Fruit fly (Drosophila melanogaster): ENCODE data around the gene CG9133.

Gene CG9133

dm6 chr3L:1250396-1250795 is 1.4 kb upstream of the CG9133 start, which contains the start of gene Bfc:
Gene Bfc, plus strand, starts transcription at chr3L:1250696.
- no peak for TF ChIP-seq Mnt (GFP tag; optimal IDR thresholded peaks at IDR 0.05)
- TF ChIP-seq cic (GFP tag; optimal IDR thresholded peaks at IDR 0.05), result no peak
- no peak for TF ChIP-seq pad (GFP tag; optimal IDR thresholded peaks at IDR 0.05)
- no peak for TF ChIP-seq Clk (GFP tag; optimal IDR thresholded peaks at IDR 0.05)
- no peak for TF ChIP-seq CG14711 (tag; optimal IDR thresholded peaks at IDR 0.05)
- TF ChIP-seq CG33017 (tag; optimal IDR thresholded peaks at IDR 0.05), result no peak
- no peak for TF ChIP-seq Hr96 (GFP tag; optimal IDR thresholded peaks at IDR 0.05)
- TF ChIP-seq kay (GFP tag; ENCODE audit: borderline replicate concordance), result no peak

dm6 chr3L:1256061-1256780 is 4.4 kb downstream of the CG9133 start, which contains the start of gene tfc:
Gene tfc, plus strand, starts transcription at chr3L:1256449.
- TF ChIP-seq CG7045 (GFP tag; optimal IDR thresholded peaks at IDR 0.05), result no peak
- no peak for TF ChIP-seq Crg-1 (GFP tag; optimal IDR thresholded peaks at IDR 0.05)
- no peak for TF ChIP-seq cnc (optimal IDR thresholded peaks at IDR 0.05)
- TF ChIP-seq kay (GFP tag; ENCODE audit: borderline replicate concordance), result no peak
- TF ChIP-seq toe (GFP tag; optimal IDR thresholded peaks at IDR 0.05), result no peak
- TF ChIP-seq tj (GFP tag; optimal IDR thresholded peaks at IDR 0.05), result no peak

dm6 chr3L:1258547-1258946 is 6.7 kb downstream of the CG9133 start:
- TF ChIP-seq bab1 (GFP tag; optimal IDR thresholded peaks at IDR 0.05) (no peak), CG5204 (GFP tag; optimal IDR thresholded peaks at IDR 0.05) (no peak), CG33017 (tag; optimal IDR thresholded peaks at IDR 0.05) (no peak), kay (GFP tag; ENCODE audit: borderline replicate concordance) (no peak), CG1620 (GFP tag; optimal IDR thresholded peaks at IDR 0.05) (no peak)

- TF ChIP-seq Hr96 (GFP tag; optimal IDR thresholded peaks at IDR 0.05), result no peak
- TF ChIP-seq bab1 (GFP tag; optimal IDR thresholded peaks at IDR 0.05), result no peak
- TF ChIP-seq ovo (GFP tag; optimal IDR thresholded peaks at IDR 0.05), result no peak
- TF ChIP-seq CG11617 (GFP tag; optimal IDR thresholded peaks at IDR 0.05), result no peak
- TF ChIP-seq kay (GFP tag; ENCODE audit: borderline replicate concordance), result no peak
- no peak for TF ChIP-seq CG5204 (GFP tag; optimal IDR thresholded peaks at IDR 0.05)
- no peak for TF ChIP-seq CG1620 (GFP tag; optimal IDR thresholded peaks at IDR 0.05)
- TF ChIP-seq CG7101 (tag; optimal IDR thresholded peaks at IDR 0.05), result no peak
- no peak for TF ChIP-seq CG7045 (GFP tag; optimal IDR thresholded peaks at IDR 0.05)
- no peak for TF ChIP-seq Crg-1 (GFP tag; optimal IDR thresholded peaks at IDR 0.05)
- TF ChIP-seq pad (GFP tag; optimal IDR thresholded peaks at IDR 0.05), result no peak
- no peak for TF ChIP-seq Clk (GFP tag; optimal IDR thresholded peaks at IDR 0.05)
- TF ChIP-seq Mnt (GFP tag; optimal IDR thresholded peaks at IDR 0.05), result no peak
- TF ChIP-seq CG33017 (tag; optimal IDR thresholded peaks at IDR 0.05), result no peak
- no peak for TF ChIP-seq cnc (optimal IDR thresholded peaks at IDR 0.05)
- no peak for TF ChIP-seq cic (GFP tag; optimal IDR thresholded peaks at IDR 0.05)
- no peak for TF ChIP-seq toe (GFP tag; optimal IDR thresholded peaks at IDR 0.05)
- TF ChIP-seq tj (GFP tag; optimal IDR thresholded peaks at IDR 0.05), result no peak
- no peak for TF ChIP-seq CG14711 (tag; optimal IDR thresholded peaks at IDR 0.05)
- no peak for TF ChIP-seq CG12768 (GFP tag; optimal IDR thresholded peaks at IDR 0.05)
These were observed 13.2 kb downstream of the CG9133 start for dm6 chr3L:1264998-1265397.

- TF ChIP-seq kay (GFP tag; ENCODE audit: borderline replicate concordance) (peak; percentile 34), cnc (optimal IDR thresholded peaks at IDR 0.05) (no peak)
These were observed 13.7 kb downstream of the CG9133 start for dm6 chr3L:1265423-1266002.

- no peak for TF ChIP-seq CG7045 (GFP tag; optimal IDR thresholded peaks at IDR 0.05)
- no peak for TF ChIP-seq cic (GFP tag; optimal IDR thresholded peaks at IDR 0.05)
- no peak for TF ChIP-seq Hr96 (GFP tag; optimal IDR thresholded peaks at IDR 0.05)
- no peak for TF ChIP-seq CG33017 (tag; optimal IDR thresholded peaks at IDR 0.05)
- TF ChIP-seq CG11617 (GFP tag; optimal IDR thresholded peaks at IDR 0.05), result no peak
- TF ChIP-seq cnc (optimal IDR thresholded peaks at IDR 0.05), result no peak
- TF ChIP-seq CG7101 (tag; optimal IDR thresholded peaks at IDR 0.05), result no peak
- TF ChIP-seq toe (GFP tag; optimal IDR thresholded peaks at IDR 0.05), result no peak
- TF ChIP-seq CG12768 (GFP tag; optimal IDR thresholded peaks at IDR 0.05), result no peak
- no peak for TF ChIP-seq ovo (GFP tag; optimal IDR thresholded peaks at IDR 0.05)
- TF ChIP-seq Mnt (GFP tag; optimal IDR thresholded peaks at IDR 0.05), result no peak
- TF ChIP-seq tj (GFP tag; optimal IDR thresholded peaks at IDR 0.05), result no peak
- no peak for TF ChIP-seq bab1 (GFP tag; optimal IDR thresholded peaks at IDR 0.05)
- TF ChIP-seq CG1620 (GFP tag; optimal IDR thresholded peaks at IDR 0.05), result no peak
- no peak for TF ChIP-seq CG5204 (GFP tag; optimal IDR thresholded peaks at IDR 0.05)
- TF ChIP-seq Clk (GFP tag; optimal IDR thresholded peaks at IDR 0.05), result no peak
- TF ChIP-seq pad (GFP tag; optimal IDR thresholded peaks at IDR 0.05), result no peak
These were observed 17.2 kb downstream of the CG9133 start for dm6 chr3L:1269013-1269412.

- TF ChIP-seq kay (GFP tag; ENCODE audit: borderline replicate concordance), result no peak
- no peak for TF ChIP-seq tj (GFP tag; optimal IDR thresholded peaks at IDR 0.05)
- TF ChIP-seq CG11617 (GFP tag; optimal IDR thresholded peaks at IDR 0.05), result no peak
- TF ChIP-seq CG5204 (GFP tag; optimal IDR thresholded peaks at IDR 0.05), result no peak
- no peak for TF ChIP-seq cic (GFP tag; optimal IDR thresholded peaks at IDR 0.05)
- no peak for TF ChIP-seq ovo (GFP tag; optimal IDR thresholded peaks at IDR 0.05)
- no peak for TF ChIP-seq CG12768 (GFP tag; optimal IDR thresholded peaks at IDR 0.05)
- no peak for TF ChIP-seq cnc (optimal IDR thresholded peaks at IDR 0.05)
- TF ChIP-seq bab1 (GFP tag; optimal IDR thresholded peaks at IDR 0.05), result no peak
These were observed 24.0 kb downstream of the CG9133 start, which contains the start of gene CG32333 for dm6 chr3L:1275767-1276166. Gene CG32333, plus strand, starts transcription at chr3L:1275956.
